Fruit fly (Drosophila melanogaster): ENCODE data around the gene CG13050.

dm6 chr3L:16259552-16259951 lies 19.5 kb downstream of the CG13050 start, which contains the start of gene CG13053:
- TF ChIP-seq CG8478 (optimal IDR thresholded peaks at IDR 0.05): no peak
- no peak for TF ChIP-seq CTCF (optimal IDR thresholded peaks at IDR 0.05)
